Fruit fly (Drosophila melanogaster) whole organism, embryonic: ENCODE measurements around the gene Setx.

ENCODE experiments used
- CG10462 ChIP-seq: fragments of 200-800 bp; sonication (Bioruptor generic); optimal IDR thresholded peaks from 2 replicates; lab custom pipeline; 2016; ENCODE audit warnings: missing biosample characterization, missing genetic modification characterization
- CG11696 ChIP-seq: fragments of 200-800 bp; sonication (Bioruptor generic); IDR thresholded peaks from 2 replicates; pipeline ENCODE4 v1.3.6; 2022; ENCODE audit warnings: missing biosample characterization, missing genetic modification characterization
- CG17359 ChIP-seq: fragments of 200-800 bp; sonication (Bioruptor generic); optimal IDR thresholded peaks from 3 replicates; lab custom pipeline; 2018; ENCODE audit warnings: missing biosample characterization, mild to moderate bottlenecking, missing genetic modification characterization, moderate library complexity
- CG3281 ChIP-seq: fragments of 200-800 bp; sonication (Bioruptor generic); optimal IDR thresholded peaks from 3 replicates; lab custom pipeline; 2017; ENCODE audit warnings: missing biosample characterization, mild to moderate bottlenecking, missing genetic modification characterization
- Hmx ChIP-seq: fragments of 200-800 bp; sonication (Bioruptor generic); optimal IDR thresholded peaks from 2 replicates; lab custom pipeline; 2016; ENCODE audit warnings: missing biosample characterization, missing genetic modification characterization
- Sox100B ChIP-seq: fragments of 200-800 bp; sonication (Bioruptor generic); optimal IDR thresholded peaks from 3 replicates; lab custom pipeline; 2018; ENCODE audit warnings: missing biosample characterization, mild to moderate bottlenecking, missing genetic modification characterization
- bcd ChIP-seq: fragments of 200-800 bp; sonication (Bioruptor generic); optimal IDR thresholded peaks from 2 replicates; lab custom pipeline; 2017; ENCODE audit warnings: missing biosample characterization, mild to moderate bottlenecking, missing genetic modification characterization
- bigmax ChIP-seq: fragments of 200-800 bp; sonication (Bioruptor generic); optimal IDR thresholded peaks from 2 replicates; lab custom pipeline; 2018; ENCODE audit warnings: missing biosample characterization, mild to moderate bottlenecking, missing genetic modification characterization

- TF ChIP-seq Hmx (GFP tag; lab: Kevin White, UChicago) (no peak), CG10462 (GFP tag; lab: Kevin White, UChicago) (no peak), bcd (GFP tag; lab: Kevin White, UChicago) (no peak), CG11696 (GFP tag; lab: Robert Waterston, UW) (no peak), bigmax (no peak), CG3281 (GFP tag; lab: Kevin White, UChicago) (no peak), CG17359 (no peak), Sox100B (GFP tag; lab: Kevin White, UChicago) (no peak)
These were observed 40.2 kb downstream of the Setx start for dm6 chr3L:8097101-8097500.
